Fruit fly (Drosophila melanogaster) whole organism, adult: ENCODE measurements around the gene CG17564.

ENCODE experiments used
- CG11617 ChIP-seq: fragments of 200-800 bp; sonication (Bioruptor generic); optimal IDR thresholded peaks from 2 replicates; lab custom pipeline; 2017; ENCODE audit warnings: mild to moderate bottlenecking, missing biosample characterization, missing genetic modification reagents, missing genetic modification characterization
- CG7101 ChIP-seq: fragments of 200-800 bp; sonication (Bioruptor generic); optimal IDR thresholded peaks from 2 replicates; lab custom pipeline; 2018; ENCODE audit warnings: missing biosample characterization, mild to moderate bottlenecking, missing genetic modification characterization, moderate library complexity
- Crg-1 ChIP-seq: fragments of 200-800 bp; sonication (Bioruptor generic); optimal IDR thresholded peaks from 2 replicates; lab custom pipeline; 2016; ENCODE audit warnings: missing biosample characterization, missing genetic modification characterization
- Hr96 ChIP-seq: fragments of 200-800 bp; sonication (Bioruptor generic); optimal IDR thresholded peaks from 2 replicates; lab custom pipeline; 2016; ENCODE audit warnings: missing biosample characterization, missing genetic modification characterization
- Mnt ChIP-seq: fragments of 200-800 bp; sonication (Bioruptor generic); optimal IDR thresholded peaks from 2 replicates; lab custom pipeline; 2016; ENCODE audit warnings: missing biosample characterization, mild to moderate bottlenecking, missing genetic modification characterization
- kay ChIP-seq: fragments of 200-800 bp; sonication (Bioruptor generic); peaks from one replicate; lab custom pipeline; 2016; ENCODE audit warnings: missing biosample characterization, missing genetic modification characterization, borderline replicate concordance

dm6 chr2L:19326819-19327425 is 27.2 kb upstream of the CG17564 start:
- TF ChIP-seq Crg-1 (GFP tag; lab: Kevin White, UChicago), result no peak
- no peak for TF ChIP-seq Mnt (GFP tag; lab: Kevin White, UChicago)
- no peak for TF ChIP-seq CG11617 (GFP tag; lab: Kevin White, UChicago)
- TF ChIP-seq CG7101 (tag; lab: Kevin White, UChicago), result no peak
- TF ChIP-seq Hr96 (GFP tag; lab: Kevin White, UChicago), result no peak
- no peak for TF ChIP-seq kay
